Worm (Caenorhabditis elegans) whole organism, mixed stage, embryonic: Measurements from ENCODE around the gene scrm-5.
A peak's percentile ranks its signal among the peaks of the same experiment; 100 is the strongest.
"Not testable (repeated sequence)": the region's sequence is repeated elsewhere in the genome, so short reads cannot be mapped to it uniquely, and the experiment has no call there.

Experiments used
- M03D4.4 ChIP-seq: sonication (generic microtip); optimal IDR thresholded peaks from 2 replicates; lab custom pipeline; 2017; ENCODE audit warnings: mild to moderate bottlenecking, missing genetic modification characterization, missing compliant biosample characterization
- bed-3 ChIP-seq: fragments of 200-800 bp; sonication (Bioruptor generic); optimal IDR thresholded peaks from 3 replicates; lab custom pipeline; 2018; ENCODE audit warnings: mild to moderate bottlenecking, missing genetic modification characterization, moderate library complexity, missing compliant biosample characterization
- blmp-1 ChIP-seq: fragments of 150-350 bp; optimal IDR thresholded peaks from 2 replicates; lab custom pipeline; 2014; ENCODE audit warnings: missing biosample characterization, missing genetic modification characterization
- ceh-43 ChIP-seq: fragments of 200-800 bp; sonication (Bioruptor generic); optimal IDR thresholded peaks from 2 replicates; lab custom pipeline; 2018; ENCODE audit warnings: mild to moderate bottlenecking, missing genetic modification characterization, moderate library complexity, missing compliant biosample characterization
- ceh-83 ChIP-seq: fragments of 200-800 bp; sonication (Bioruptor generic); optimal IDR thresholded peaks from 2 replicates; lab custom pipeline; 2018; ENCODE audit warnings: mild to moderate bottlenecking, missing genetic modification characterization, missing compliant biosample characterization
- ces-1 ChIP-seq: fragments of 150-350 bp; optimal IDR thresholded peaks from 2 replicates; lab custom pipeline; 2014; ENCODE audit warnings: missing biosample characterization, missing genetic modification reagents, missing genetic modification characterization
- cnd-1 ChIP-seq: fragments of 200-800 bp; sonication (Bioruptor generic); optimal IDR thresholded peaks from 2 replicates; lab custom pipeline; 2018; ENCODE audit warnings: mild to moderate bottlenecking, missing genetic modification characterization, missing compliant biosample characterization
- elt-3 ChIP-seq: fragments of 150-350 bp; optimal IDR thresholded peaks from 2 replicates; lab custom pipeline; 2014; ENCODE audit warnings: missing biosample characterization, missing genetic modification characterization
- flh-1 ChIP-seq: fragments of 200-800 bp; sonication (Bioruptor generic); optimal IDR thresholded peaks from 2 replicates; lab custom pipeline; 2018; ENCODE audit warnings: mild to moderate bottlenecking, missing genetic modification characterization, moderate library complexity, missing compliant biosample characterization
- ham-2 ChIP-seq: fragments of 200-800 bp; sonication (Bioruptor generic); optimal IDR thresholded peaks from 2 replicates; lab custom pipeline; 2018; ENCODE audit warnings: mild to moderate bottlenecking, missing genetic modification characterization, missing compliant biosample characterization
- hlh-1 ChIP-seq: fragments of 150-350 bp; optimal IDR thresholded peaks from 2 replicates; lab custom pipeline; 2014; ENCODE audit warnings: missing biosample characterization, missing genetic modification reagents, missing genetic modification characterization
- lin-32 ChIP-seq: fragments of 200-800 bp; sonication (Bioruptor generic); optimal IDR thresholded peaks from 2 replicates; lab custom pipeline; 2018; ENCODE audit warnings: mild to moderate bottlenecking, missing genetic modification characterization, missing compliant biosample characterization
- lsy-2 ChIP-seq: fragments of 150-350 bp; optimal IDR thresholded peaks from 2 replicates; lab custom pipeline; 2014; ENCODE audit warnings: missing biosample characterization, missing genetic modification characterization
- mab-5 ChIP-seq: fragments of 150-350 bp; optimal IDR thresholded peaks from 2 replicates; lab custom pipeline; 2014; ENCODE audit warnings: missing biosample characterization, missing genetic modification characterization
- mep-1 ChIP-seq: fragments of 150-350 bp; optimal IDR thresholded peaks from 2 replicates; lab custom pipeline; 2017; ENCODE audit warnings: missing biosample characterization, missing genetic modification reagents, missing genetic modification characterization, inconsistent platforms
- mls-2 ChIP-seq: sonication (generic microtip); optimal IDR thresholded peaks from 2 replicates; lab custom pipeline; 2016; ENCODE audit warnings: mild to moderate bottlenecking, missing genetic modification characterization, moderate library complexity, missing compliant biosample characterization
- nhr-12 ChIP-seq: fragments of 150-350 bp; optimal IDR thresholded peaks from 2 replicates; lab custom pipeline; 2014; ENCODE audit warnings: missing biosample characterization, missing genetic modification characterization
- nhr-2 ChIP-seq: fragments of 150-350 bp; optimal IDR thresholded peaks from 2 replicates; lab custom pipeline; 2014; ENCODE audit warnings: missing biosample characterization, missing genetic modification characterization
- nhr-28 ChIP-seq: fragments of 150-350 bp; optimal IDR thresholded peaks from 2 replicates; lab custom pipeline; 2014; ENCODE audit warnings: missing biosample characterization, missing genetic modification characterization
- nhr-76 ChIP-seq: sonication (generic microtip); optimal IDR thresholded peaks from 2 replicates; lab custom pipeline; 2017; ENCODE audit warnings: missing biosample characterization, missing genetic modification characterization
- pha-4 ChIP-seq: fragments of 150-350 bp; optimal IDR thresholded peaks from 2 replicates; lab custom pipeline; 2018; ENCODE audit warnings: missing biosample characterization, missing genetic modification reagents, missing genetic modification characterization
- sem-2 ChIP-seq: fragments of 200-800 bp; sonication (Bioruptor generic); optimal IDR thresholded peaks from 2 replicates; lab custom pipeline; 2018; ENCODE audit warnings: mild to moderate bottlenecking, missing genetic modification characterization, missing compliant biosample characterization
- snpc-4 ChIP-seq: fragments of 150-350 bp; optimal IDR thresholded peaks from 2 replicates; lab custom pipeline; 2014; ENCODE audit warnings: missing biosample characterization, missing genetic modification characterization
- sptf-1 ChIP-seq: sonication (generic microtip); optimal IDR thresholded peaks from 2 replicates; lab custom pipeline; 2017; ENCODE audit warnings: mild to moderate bottlenecking, missing genetic modification characterization, moderate library complexity, missing compliant biosample characterization
- unc-39 ChIP-seq: fragments of 150-350 bp; optimal IDR thresholded peaks from 2 replicates; lab custom pipeline; 2014; ENCODE audit warnings: missing biosample characterization, missing genetic modification characterization
- zip-8 ChIP-seq: fragments of 150-350 bp; optimal IDR thresholded peaks from 2 replicates; lab custom pipeline; 2014; ENCODE audit warnings: missing biosample characterization, missing genetic modification characterization
- ztf-11 ChIP-seq: fragments of 150-350 bp; optimal IDR thresholded peaks from 2 replicates; lab custom pipeline; 2014; ENCODE audit warnings: missing biosample characterization, missing genetic modification characterization

The scrm-5 gene

ce11 chrIV:4184767-4185166 lies 22.5 kb downstream of the scrm-5 start:
- TF ChIP-seq lsy-2 = peak; percentile 62

- TF ChIP-seq blmp-1 (tag; lab: Kevin White, UChicago); nhr-76 (tag; lab: Kevin White, UChicago); zip-8: not testable (repeated sequence)
- TF ChIP-seq, all 35 proteins: peak for 0; not testable (repeated sequence) for 35
These were observed 23.9 kb downstream of the scrm-5 start, which contains the start of gene K08D10.11 for ce11 chrIV:4186099-4186498. Gene K08D10.11, minus strand, starts transcription at chrIV:4186199.

ce11 chrIV:4196729-4197128 lies 34.5 kb downstream of the scrm-5 start, which contains the start of gene K06B9.6:
Gene K06B9.6, minus strand, starts transcription at chrIV:4196829.
- not testable (repeated sequence) for TF ChIP-seq cnd-1 (tag; lab: Kevin White, UChicago); lsy-2; ceh-83 (GFP tag; lab: Kevin White, UChicago)

- not testable (repeated sequence) for TF ChIP-seq ztf-11, hlh-1, mab-5 (tag; lab: Kevin White, UChicago)
These were observed 34.9 kb downstream of the scrm-5 start, which contains the start of gene cyp-25A6 for ce11 chrIV:4197167-4197566. Gene cyp-25A6, plus strand, starts transcription at chrIV:4197467.

- TF ChIP-seq pha-4 (tag; lab: Kevin White, UChicago) = no peak
- peak; percentile 75 for TF ChIP-seq zip-8
These were observed 42.1 kb downstream of the scrm-5 start, which contains the start of gene pax-2 for ce11 chrIV:4204275-4204674. Gene pax-2, minus strand, starts transcription at chrIV:4204375.

ce11 chrIV:4207088-4207487 lies 44.9 kb downstream of the scrm-5 start, which contains the start of gene osgn-1:
Gene osgn-1, plus strand, starts transcription at chrIV:4207388.
- TF ChIP-seq ces-1 (GFP tag; lab: Kevin White, UChicago) (no peak), elt-3 (no peak), ceh-43 (GFP tag; lab: Kevin White, UChicago) (no peak), nhr-12 (tag; lab: Kevin White, UChicago) (no peak), M03D4.4 (tag; lab: Kevin White, UChicago) (no peak), nhr-2 (tag; lab: Kevin White, UChicago) (no peak), pha-4 (tag; lab: Kevin White, UChicago) (no peak), ham-2 (GFP tag; lab: Kevin White, UChicago) (no peak), unc-39 (no peak)

- TF ChIP-seq nhr-12 (tag; lab: Kevin White, UChicago) (no peak), flh-1 (GFP tag; lab: Kevin White, UChicago) (no peak), mls-2 (tag; lab: Kevin White, UChicago) (no peak), snpc-4 (tag; lab: Kevin White, UChicago) (no peak)
- TF ChIP-seq, all 35 proteins: peak for 0
These were observed 46.9 kb downstream of the scrm-5 start for ce11 chrIV:4209084-4209483.

- TF ChIP-seq mep-1 (tag; lab: Kevin White, UChicago) = no peak
- TF ChIP-seq pha-4 (tag; lab: Kevin White, UChicago) = no peak
- TF ChIP-seq lin-32 = no peak
- no peak for TF ChIP-seq ces-1 (GFP tag; lab: Kevin White, UChicago)
- TF ChIP-seq sem-2 = no peak
- no peak for TF ChIP-seq sptf-1
- TF ChIP-seq, all 35 proteins: peak for 0
These were observed 48.6 kb downstream of the scrm-5 start for ce11 chrIV:4210868-4211267.

ce11 chrIV:4212733-4213132 lies 50.5 kb downstream of the scrm-5 start:
- TF ChIP-seq nhr-28 (peak; percentile 32), bed-3 (GFP tag; lab: Kevin White, UChicago) (no peak)
